Fruit fly (Drosophila melanogaster) whole organism, prepupa: ENCODE data around the gene Prp31.

Source experiments
- Blimp-1 ChIP-seq: fragments of 200-800 bp; sonication (Bioruptor generic); optimal IDR thresholded peaks from 3 replicates; lab custom pipeline; 2017; ENCODE audit warnings: missing biosample characterization, missing genetic modification characterization, mild to moderate bottlenecking, moderate library complexity, missing genetic modification reagents
- CG10631 ChIP-seq: fragments of 200-800 bp; sonication (Bioruptor generic); optimal IDR thresholded peaks from 2 replicates; lab custom pipeline; 2016; ENCODE audit warnings: missing biosample characterization, missing genetic modification characterization
- CG10669 ChIP-seq: fragments of 200-800 bp; sonication (Bioruptor generic); optimal IDR thresholded peaks from 3 replicates; lab custom pipeline; 2018; ENCODE audit warnings: missing biosample characterization, mild to moderate bottlenecking, missing genetic modification characterization, moderate library complexity
- CG11762 ChIP-seq: fragments of 200-800 bp; sonication (Bioruptor generic); optimal IDR thresholded peaks from 3 replicates; lab custom pipeline; 2016; ENCODE audit warnings: missing biosample characterization, missing genetic modification characterization; ENCODE audit not compliant: insufficient read depth
- CG11902 ChIP-seq: fragments of 200-800 bp; sonication (Bioruptor generic); optimal IDR thresholded peaks from 3 replicates; lab custom pipeline; 2016; ENCODE audit warnings: missing biosample characterization, missing genetic modification characterization
- CG1621 ChIP-seq: fragments of 200-800 bp; sonication (Bioruptor generic); optimal IDR thresholded peaks from 3 replicates; lab custom pipeline; 2018; ENCODE audit warnings: missing biosample characterization, mild to moderate bottlenecking, missing genetic modification characterization
- CG31627 ChIP-seq: fragments of 200-800 bp; sonication (Bioruptor generic); optimal IDR thresholded peaks from 3 replicates; lab custom pipeline; 2016; ENCODE audit warnings: missing biosample characterization, missing genetic modification characterization
- CG34406 ChIP-seq: fragments of 200-800 bp; sonication (Bioruptor generic); optimal IDR thresholded peaks from 3 replicates; lab custom pipeline; 2016; ENCODE audit warnings: missing biosample characterization, missing genetic modification characterization
- CG3919 ChIP-seq: fragments of 200-800 bp; sonication (Bioruptor generic); optimal IDR thresholded peaks from 3 replicates; lab custom pipeline; 2016; ENCODE audit warnings: missing biosample characterization, missing genetic modification characterization
- CG4318 ChIP-seq: fragments of 200-800 bp; sonication (Bioruptor generic); optimal IDR thresholded peaks from 3 replicates; lab custom pipeline; 2017; ENCODE audit warnings: missing biosample characterization, mild to moderate bottlenecking, missing genetic modification characterization
- CG6163 ChIP-seq: fragments of 200-800 bp; sonication (Bioruptor generic); IDR thresholded peaks from 3 replicates; pipeline ENCODE4 v1.3.6; 2022; ENCODE audit warnings: missing biosample characterization, missing genetic modification characterization
- CG6792 ChIP-seq: fragments of 200-800 bp; sonication (Bioruptor generic); optimal IDR thresholded peaks from 3 replicates; lab custom pipeline; 2016; ENCODE audit warnings: missing biosample characterization, missing genetic modification characterization
- CG6808 ChIP-seq: fragments of 200-800 bp; sonication (Bioruptor generic); optimal IDR thresholded peaks from 3 replicates; lab custom pipeline; 2017; ENCODE audit warnings: missing biosample characterization, missing genetic modification characterization, mild to moderate bottlenecking, moderate library complexity, missing genetic modification reagents
- CG6854 ChIP-seq: fragments of 200-800 bp; sonication (Bioruptor generic); optimal IDR thresholded peaks from 2 replicates; lab custom pipeline; 2017; ENCODE audit warnings: missing biosample characterization, mild to moderate bottlenecking, missing genetic modification characterization
- CG7368 ChIP-seq: fragments of 200-800 bp; sonication (Bioruptor generic); optimal IDR thresholded peaks from 3 replicates; lab custom pipeline; 2016; ENCODE audit warnings: missing biosample characterization, missing genetic modification characterization
- CG8319 ChIP-seq: fragments of 200-800 bp; sonication (Bioruptor generic); optimal IDR thresholded peaks from 3 replicates; lab custom pipeline; 2016; ENCODE audit warnings: missing biosample characterization, missing genetic modification characterization
- CG8632 ChIP-seq: fragments of 200-800 bp; sonication (Bioruptor generic); optimal IDR thresholded peaks from 3 replicates; lab custom pipeline; 2016; ENCODE audit warnings: missing biosample characterization, missing genetic modification characterization
- CG9139 ChIP-seq: fragments of 200-800 bp; sonication (Bioruptor generic); optimal IDR thresholded peaks from 3 replicates; lab custom pipeline; 2017; ENCODE audit warnings: missing biosample characterization, mild to moderate bottlenecking, missing genetic modification characterization
- Eip75B ChIP-seq: fragments of 200-800 bp; sonication (Bioruptor generic); optimal IDR thresholded peaks from 3 replicates; lab custom pipeline; 2016; ENCODE audit warnings: missing biosample characterization, missing genetic modification characterization
- Eip78C ChIP-seq: fragments of 200-800 bp; sonication (Bioruptor generic); peaks from one replicate; lab custom pipeline; 2016; ENCODE audit warnings: missing biosample characterization, missing genetic modification characterization
- Ets21C ChIP-seq: fragments of 200-800 bp; sonication (Bioruptor generic); optimal IDR thresholded peaks from 3 replicates; lab custom pipeline; 2016; ENCODE audit warnings: missing biosample characterization, missing genetic modification characterization
- Ets96B ChIP-seq: fragments of 200-800 bp; optimal IDR thresholded peaks from 2 replicates; lab custom pipeline; 2019; ENCODE audit warnings: missing biosample characterization, mild to moderate bottlenecking, missing genetic modification characterization, moderate library complexity
- Gug ChIP-seq: fragments of 200-800 bp; sonication (Bioruptor generic); IDR thresholded peaks from 2 replicates; pipeline ENCODE4 v1.3.6; 2022; ENCODE audit warnings: missing biosample characterization, missing genetic modification characterization
- Hr38 ChIP-seq: sonication (Bioruptor generic); optimal IDR thresholded peaks from 2 replicates; lab custom pipeline; 2016; ENCODE audit warnings: missing biosample characterization, missing genetic modification characterization
- Hr39 ChIP-seq: fragments of 200-800 bp; sonication (Bioruptor generic); optimal IDR thresholded peaks from 2 replicates; lab custom pipeline; 2016; ENCODE audit warnings: missing biosample characterization, missing genetic modification characterization
- Lpt ChIP-seq: fragments of 200-800 bp; sonication (Bioruptor generic); optimal IDR thresholded peaks from 3 replicates; lab custom pipeline; 2016; ENCODE audit warnings: missing biosample characterization, missing genetic modification characterization
- Met ChIP-seq: fragments of 200-800 bp; sonication (Bioruptor generic); optimal IDR thresholded peaks from 3 replicates; lab custom pipeline; 2016; ENCODE audit warnings: missing biosample characterization, missing genetic modification characterization
- OdsH ChIP-seq: fragments of 200-800 bp; sonication (Bioruptor generic); optimal IDR thresholded peaks from 3 replicates; lab custom pipeline; 2016; ENCODE audit warnings: missing biosample characterization, missing genetic modification characterization
- Sox102F ChIP-seq: fragments of 200-800 bp; sonication (Bioruptor generic); optimal IDR thresholded peaks from 2 replicates; lab custom pipeline; 2016; ENCODE audit warnings: missing biosample characterization, mild to moderate bottlenecking, missing genetic modification characterization
- achi ChIP-seq: fragments of 200-800 bp; sonication (Bioruptor generic); optimal IDR thresholded peaks from 3 replicates; lab custom pipeline; 2016; ENCODE audit warnings: missing biosample characterization, missing genetic modification characterization
- acj6 ChIP-seq: fragments of 200-800 bp; sonication (Bioruptor generic); optimal IDR thresholded peaks from 3 replicates; lab custom pipeline; 2016; ENCODE audit warnings: missing biosample characterization, missing genetic modification characterization
- cyc ChIP-seq: fragments of 200-800 bp; sonication (Bioruptor generic); optimal IDR thresholded peaks from 3 replicates; lab custom pipeline; 2016; ENCODE audit warnings: missing biosample characterization, missing genetic modification characterization
- dac ChIP-seq: fragments of 200-800 bp; sonication (Bioruptor generic); optimal IDR thresholded peaks from 2 replicates; lab custom pipeline; 2017; ENCODE audit warnings: missing biosample characterization, mild to moderate bottlenecking, missing genetic modification characterization
- dsx ChIP-seq: fragments of 200-800 bp; optimal IDR thresholded peaks from 3 replicates; lab custom pipeline; 2019; ENCODE audit warnings: missing biosample characterization, mild to moderate bottlenecking, missing genetic modification characterization, moderate library complexity; ENCODE audit not compliant: poor library complexity, severe bottlenecking
- esn ChIP-seq: fragments of 200-800 bp; sonication (Bioruptor generic); optimal IDR thresholded peaks from 2 replicates; lab custom pipeline; 2016; ENCODE audit warnings: missing biosample characterization, mild to moderate bottlenecking, missing genetic modification characterization, moderate library complexity
- fd59A ChIP-seq: fragments of 200-800 bp; sonication (Bioruptor generic); optimal IDR thresholded peaks from 2 replicates; lab custom pipeline; 2017; ENCODE audit warnings: missing biosample characterization, mild to moderate bottlenecking, missing genetic modification characterization, missing genetic modification reagents
- fd85E ChIP-seq: fragments of 200-800 bp; sonication (Bioruptor generic); optimal IDR thresholded peaks from 3 replicates; lab custom pipeline; 2016; ENCODE audit warnings: missing biosample characterization, missing genetic modification characterization
- lz ChIP-seq: fragments of 200-800 bp; sonication (Bioruptor generic); optimal IDR thresholded peaks from 3 replicates; lab custom pipeline; 2016; ENCODE audit warnings: missing biosample characterization, missing genetic modification characterization
- net ChIP-seq: fragments of 200-800 bp; sonication (Bioruptor generic); optimal IDR thresholded peaks from 3 replicates; lab custom pipeline; 2016; ENCODE audit warnings: missing biosample characterization, missing genetic modification characterization
- salr ChIP-seq, 2 experiments: fragments of 200-800 bp; sonication (Bioruptor generic); optimal IDR thresholded peaks; 3 replicates each; lab custom pipeline; 2016 to 2018; ENCODE audit warnings: missing biosample characterization in 2 of 2, missing genetic modification characterization in 2 of 2, mild to moderate bottlenecking in 1 of 2
- spab ChIP-seq: fragments of 200-800 bp; sonication (Bioruptor generic); optimal IDR thresholded peaks from 2 replicates; lab custom pipeline; 2017; ENCODE audit warnings: missing biosample characterization, mild to moderate bottlenecking, missing genetic modification characterization, missing genetic modification reagents
- ss ChIP-seq, 2 experiments: fragments of 200-800 bp; sonication (Bioruptor generic); optimal IDR thresholded peaks; 2 replicates in 1 of 2; 3 replicates in 1 of 2; lab custom pipeline; 2017 to 2018; ENCODE audit warnings: mild to moderate bottlenecking in 2 of 2, missing biosample characterization in 2 of 2, missing genetic modification characterization in 2 of 2, moderate library complexity in 1 of 2
- svp ChIP-seq: fragments of 200-800 bp; sonication (Bioruptor generic); peaks from one replicate; lab custom pipeline; 2016; ENCODE audit warnings: missing biosample characterization, missing genetic modification characterization
- topi ChIP-seq: fragments of 200-800 bp; sonication (Bioruptor generic); optimal IDR thresholded peaks from 3 replicates; lab custom pipeline; 2016; ENCODE audit warnings: missing biosample characterization, missing genetic modification characterization
- vri ChIP-seq: fragments of 200-800 bp; sonication (Bioruptor generic); optimal IDR thresholded peaks from 3 replicates; lab custom pipeline; 2016; ENCODE audit warnings: missing biosample characterization, mild to moderate bottlenecking, missing genetic modification characterization

The Prp31 gene

dm6 chr3L:15125717-15126116 lies 33.2 kb upstream of the Prp31 start:
- TF ChIP-seq CG10631 (GFP tag; lab: Kevin White, UChicago) (peak; percentile 25), spab (no peak)

- TF ChIP-seq Met = no peak
- no peak for TF ChIP-seq Sox102F (GFP tag; lab: Kevin White, UChicago)
- no peak for TF ChIP-seq Hr39 (GFP tag; lab: Kevin White, UChicago)
- no peak for TF ChIP-seq Eip78C
- TF ChIP-seq fd59A (GFP tag; lab: Kevin White, UChicago) = no peak
- no peak for TF ChIP-seq spab
- TF ChIP-seq esn (GFP tag; lab: Kevin White, UChicago) = no peak
- TF ChIP-seq CG11902 (GFP tag; lab: Kevin White, UChicago) = no peak
- TF ChIP-seq CG4318 (GFP tag; lab: Kevin White, UChicago) = no peak
- TF ChIP-seq, all 60 proteins: peak for 0
Measured at dm6 chr3L:15131278-15131677, 27.6 kb upstream of the Prp31 start, which contains the start of gene CG13457. Gene CG13457, minus strand, starts transcription at chr3L:15131378.

- peak; percentile 94 for TF ChIP-seq CG8632 (GFP tag; lab: Kevin White, UChicago)
- TF ChIP-seq CG11762 = peak; percentile 88
- peak; percentile 92 for TF ChIP-seq dsx (GFP tag; lab: Kevin White, UChicago)
- TF ChIP-seq topi (GFP tag; lab: Kevin White, UChicago) = peak; percentile 97
- peak; percentile 93 for TF ChIP-seq fd85E (GFP tag; lab: Kevin White, UChicago)
- peak; percentile 98 for TF ChIP-seq Met
- TF ChIP-seq CG6808 (GFP tag; lab: Kevin White, UChicago) = peak; percentile 95
- peak; percentile 99 for TF ChIP-seq Eip78C
- peak; percentile 97 for TF ChIP-seq CG3919 (GFP tag; lab: Kevin White, UChicago)
- peak; percentile 97 for TF ChIP-seq CG31627 (GFP tag; lab: Kevin White, UChicago)
- peak; percentile 95 for TF ChIP-seq vri (GFP tag; lab: Kevin White, UChicago)
- TF ChIP-seq salr (GFP tag; optimal IDR thresholded peaks at IDR 0.05; lab: Kevin White, UChicago) = peak; percentile 90 to 91
- peak; percentile 98 for TF ChIP-seq lz (GFP tag; lab: Kevin White, UChicago)
- TF ChIP-seq CG34406 (GFP tag; lab: Kevin White, UChicago) = peak; percentile 94
- peak; percentile 93 for TF ChIP-seq dac (GFP tag; lab: Kevin White, UChicago)
- peak; percentile 85 for TF ChIP-seq Lpt (GFP tag; lab: Kevin White, UChicago)
- peak; percentile 96 for TF ChIP-seq Hr39 (GFP tag; lab: Kevin White, UChicago)
- TF ChIP-seq acj6 (GFP tag; lab: Kevin White, UChicago) = peak; percentile 93
- TF ChIP-seq CG1621 = peak; percentile 95
- TF ChIP-seq Sox102F (GFP tag; lab: Kevin White, UChicago) = peak; percentile 99
- TF ChIP-seq Gug = peak; percentile 84
- TF ChIP-seq CG9139 (GFP tag; lab: Kevin White, UChicago) = peak; percentile 85
- TF ChIP-seq CG8319 (GFP tag; lab: Kevin White, UChicago) = peak; percentile 94
- peak; percentile 95 for TF ChIP-seq cyc (GFP tag; lab: Kevin White, UChicago)
- TF ChIP-seq CG6792 (GFP tag; lab: Kevin White, UChicago) = peak; percentile 95
- TF ChIP-seq net = peak; percentile 94
- TF ChIP-seq CG6854 (GFP tag; lab: Kevin White, UChicago) = peak; percentile 97
- TF ChIP-seq Hr38 (GFP tag; lab: Kevin White, UChicago) = no peak
- peak; percentile 95 for TF ChIP-seq CG7368
- TF ChIP-seq Ets96B (tag; lab: Kevin White, UChicago) = peak; percentile 94
- TF ChIP-seq CG6163 (GFP tag; lab: Robert Waterston, UW) = peak; percentile 95
- TF ChIP-seq ss (GFP tag; optimal IDR thresholded peaks at IDR 0.05; lab: Kevin White, UChicago) = peak; percentile 96
- TF ChIP-seq Ets21C (GFP tag; lab: Kevin White, UChicago) = peak; percentile 94
- TF ChIP-seq achi (GFP tag; lab: Kevin White, UChicago) = peak; percentile 95
- peak; percentile 98 for TF ChIP-seq Eip75B (GFP tag; lab: Kevin White, UChicago)
- peak; percentile 81 for TF ChIP-seq Blimp-1 (GFP tag; lab: Kevin White, UChicago)
- TF ChIP-seq fd59A (GFP tag; lab: Kevin White, UChicago) = peak; percentile 91
- peak; percentile 98 for TF ChIP-seq svp (GFP tag; lab: Kevin White, UChicago)
- TF ChIP-seq CG10669 (GFP tag; lab: Kevin White, UChicago) = peak; percentile 95
- peak; percentile 94 for TF ChIP-seq OdsH (GFP tag; lab: Kevin White, UChicago)
Measured at dm6 chr3L:15136659-15137572, 22.0 kb upstream of the Prp31 start, which contains the start of gene CG12316. Gene CG12316, minus strand, starts transcription at chr3L:15136934.
